Worm (Caenorhabditis elegans) whole organism, L1 larva: ENCODE results near the gene K08D8.10.
A peak's percentile ranks its signal among the peaks of the same experiment; 100 is the strongest.

Source experiments
- F16B12.6 ChIP-seq: fragments of 150-350 bp; optimal IDR thresholded peaks from 2 replicates; lab custom pipeline; 2014; ENCODE audit warnings: missing biosample characterization, missing genetic modification characterization
- Y116A8C.19 ChIP-seq: sonication (generic microtip); optimal IDR thresholded peaks from 2 replicates; lab custom pipeline; 2016; ENCODE audit warnings: missing compliant biosample characterization, missing genetic modification characterization, borderline replicate concordance
- aha-1 ChIP-seq: fragments of 150-350 bp; optimal IDR thresholded peaks from 2 replicates; lab custom pipeline; 2014; ENCODE audit warnings: missing biosample characterization, missing genetic modification characterization
- alr-1 ChIP-seq: fragments of 200-800 bp; sonication (Bioruptor generic); optimal IDR thresholded peaks from 2 replicates; lab custom pipeline; 2018; ENCODE audit warnings: borderline replicate concordance, mild to moderate bottlenecking, missing genetic modification characterization, missing compliant biosample characterization
- ama-1 ChIP-seq: fragments of 150-350 bp; optimal IDR thresholded peaks from 2 replicates; lab custom pipeline; 2014
- ceh-90 ChIP-seq: sonication (generic microtip); optimal IDR thresholded peaks from 2 replicates; lab custom pipeline; 2016; ENCODE audit warnings: missing genetic modification characterization, missing compliant biosample characterization
- ces-1 ChIP-seq: fragments of 150-350 bp; optimal IDR thresholded peaks from 2 replicates; lab custom pipeline; 2014; ENCODE audit warnings: missing biosample characterization, missing genetic modification reagents, missing genetic modification characterization
- efl-1 ChIP-seq, 4 experiments: fragments of 150-350 bp; optimal IDR thresholded peaks in 3 of 4; peaks in 1 of 4; 1 replicate in 1 of 4; 2 replicates in 3 of 4; lab custom pipeline; 2014; ENCODE audit warnings: missing biosample characterization in 2 of 4, missing genetic modification characterization in 2 of 4, missing genetic modification reagents in 2 of 4
- elt-2 ChIP-seq: sonication (generic microtip); optimal IDR thresholded peaks from 2 replicates; lab custom pipeline; 2016; ENCODE audit warnings: missing genetic modification characterization, mild to moderate bottlenecking, inconsistent platforms, missing compliant biosample characterization, missing genetic modification reagents
- ets-5 ChIP-seq: fragments of 200-800 bp; sonication (Bioruptor generic); IDR thresholded peaks from 2 replicates; pipeline ENCODE4 v1.3.6; 2022; ENCODE audit warnings: missing genetic modification characterization, missing compliant biosample characterization
- fkh-10 ChIP-seq: sonication (generic microtip); optimal IDR thresholded peaks from 2 replicates; lab custom pipeline; 2017; ENCODE audit warnings: missing biosample characterization, missing genetic modification reagents, missing genetic modification characterization
- hlh-4 ChIP-seq: sonication (generic microtip); optimal IDR thresholded peaks from 2 replicates; lab custom pipeline; 2016; ENCODE audit warnings: mild to moderate bottlenecking, missing genetic modification characterization, missing compliant biosample characterization
- hpl-2 ChIP-seq: fragments of 150-350 bp; optimal IDR thresholded peaks from 2 replicates; lab custom pipeline; 2014; ENCODE audit warnings: missing biosample characterization, missing genetic modification reagents, missing genetic modification characterization
- irx-1 ChIP-seq: sonication (generic microtip); optimal IDR thresholded peaks from 2 replicates; lab custom pipeline; 2016; ENCODE audit warnings: missing genetic modification characterization, missing compliant biosample characterization
- isw-1 ChIP-seq: fragments of 200-800 bp; sonication (Bioruptor generic); IDR thresholded peaks from 2 replicates; pipeline ENCODE4 v1.3.6; 2022; ENCODE audit warnings: missing genetic modification characterization, missing compliant biosample characterization
- lin-14 ChIP-seq: fragments of 200-800 bp; sonication (Bioruptor generic); optimal IDR thresholded peaks from 2 replicates; lab custom pipeline; 2018; ENCODE audit warnings: mild to moderate bottlenecking, missing genetic modification characterization, moderate library complexity, missing compliant biosample characterization
- lin-15B ChIP-seq: fragments of 150-350 bp; sonication (generic microtip); optimal IDR thresholded peaks from 3 replicates; lab custom pipeline; 2014; ENCODE audit warnings: missing biosample characterization, missing genetic modification characterization
- mep-1 ChIP-seq: fragments of 150-350 bp; optimal IDR thresholded peaks from 2 replicates; lab custom pipeline; 2014; ENCODE audit warnings: missing biosample characterization, missing genetic modification characterization
- nhr-11 ChIP-seq: fragments of 150-350 bp; optimal IDR thresholded peaks from 2 replicates; lab custom pipeline; 2014; ENCODE audit warnings: missing biosample characterization, missing genetic modification characterization
- nhr-12 ChIP-seq: sonication (generic microtip); optimal IDR thresholded peaks from 2 replicates; lab custom pipeline; 2017; ENCODE audit warnings: missing biosample characterization, missing genetic modification characterization
- nhr-19 ChIP-seq: fragments of 200-800 bp; sonication (Bioruptor generic); conservative IDR thresholded peaks from 2 replicates; pipeline ENCODE4 v1.3.6; 2022; ENCODE audit warnings: missing genetic modification characterization, missing compliant biosample characterization
- nhr-28 ChIP-seq: fragments of 150-350 bp; optimal IDR thresholded peaks from 2 replicates; lab custom pipeline; 2014; ENCODE audit warnings: missing biosample characterization, missing genetic modification characterization
- nhr-47 ChIP-seq: sonication (generic microtip); optimal IDR thresholded peaks from 2 replicates; lab custom pipeline; 2016; ENCODE audit warnings: mild to moderate bottlenecking, missing genetic modification characterization, moderate library complexity, missing compliant biosample characterization
- nhr-76 ChIP-seq: sonication (generic microtip); optimal IDR thresholded peaks from 2 replicates; lab custom pipeline; 2017; ENCODE audit warnings: missing biosample characterization, missing genetic modification characterization
- nhr-84 ChIP-seq: sonication (generic microtip); optimal IDR thresholded peaks from 2 replicates; lab custom pipeline; 2017; ENCODE audit warnings: missing biosample characterization, missing genetic modification characterization
- nhr-85 ChIP-seq: sonication (generic microtip); peaks from one replicate; lab custom pipeline; 2016; ENCODE audit warnings: missing genetic modification characterization, inconsistent platforms, missing compliant biosample characterization
- pax-3 ChIP-seq: fragments of 200-800 bp; sonication (Bioruptor generic); optimal IDR thresholded peaks from 2 replicates; lab custom pipeline; 2018; ENCODE audit warnings: mild to moderate bottlenecking, missing genetic modification characterization, moderate library complexity, missing compliant biosample characterization
- skn-1 ChIP-seq: fragments of 150-350 bp; optimal IDR thresholded peaks from 2 replicates; lab custom pipeline; 2014; ENCODE audit warnings: missing biosample characterization, missing genetic modification characterization
- snu-23 ChIP-seq: sonication (generic microtip); optimal IDR thresholded peaks from 2 replicates; lab custom pipeline; 2016; ENCODE audit warnings: missing genetic modification characterization, missing compliant biosample characterization
- sox-4 ChIP-seq: sonication (generic microtip); optimal IDR thresholded peaks from 2 replicates; lab custom pipeline; 2016; ENCODE audit warnings: missing genetic modification characterization, missing compliant biosample characterization
- unc-130 ChIP-seq: fragments of 150-350 bp; optimal IDR thresholded peaks from 2 replicates; lab custom pipeline; 2017; ENCODE audit warnings: missing biosample characterization, missing genetic modification characterization, inconsistent platforms
- unc-30 ChIP-seq: sonication (generic microtip); optimal IDR thresholded peaks from 2 replicates; lab custom pipeline; 2017; ENCODE audit warnings: missing biosample characterization, missing genetic modification characterization
- unc-62 ChIP-seq: fragments of 150-350 bp; optimal IDR thresholded peaks from 2 replicates; lab custom pipeline; 2014; ENCODE audit warnings: missing biosample characterization, missing genetic modification reagents, missing genetic modification characterization
- xbp-1 ChIP-seq: sonication (generic microtip); optimal IDR thresholded peaks from 2 replicates; lab custom pipeline; 2016; ENCODE audit warnings: missing genetic modification characterization, missing compliant biosample characterization
- zip-4 ChIP-seq: fragments of 200-800 bp; sonication (Bioruptor generic); optimal IDR thresholded peaks from 2 replicates; lab custom pipeline; 2018; ENCODE audit warnings: mild to moderate bottlenecking, missing genetic modification characterization, moderate library complexity, missing compliant biosample characterization
- ztf-11 ChIP-seq, 2 experiments: sonication (generic microtip); optimal IDR thresholded peaks; 2 replicates each; lab custom pipeline; 2016 to 2017; ENCODE audit warnings: missing genetic modification characterization in 2 of 2, missing biosample characterization in 1 of 2, missing compliant biosample characterization in 1 of 2
- ztf-4 ChIP-seq: fragments of 150-350 bp; optimal IDR thresholded peaks from 2 replicates; lab custom pipeline; 2014; ENCODE audit warnings: missing biosample characterization, missing genetic modification characterization

K08D8.10 gene

ce11 chrIV:12909871-12910270 is 9.5 kb downstream of the K08D8.10 start, which contains the start of gene K08D8.4:
K08D8.4 (minus strand) TSS chrIV:12909998.
- TF ChIP-seq elt-2 (peak; percentile 58), nhr-84 (tag; lab: Kevin White, UChicago) (no peak)
- TF ChIP-seq, all 84 proteins: peak for 1

- peak; percentile 84 for TF ChIP-seq elt-2
- no peak for TF ChIP-seq ceh-90 (tag; lab: Kevin White, UChicago)
- TF ChIP-seq, all 84 proteins: peak for 1
These were observed 11.6 kb downstream of the K08D8.10 start, which contains the start of gene K08D8.5 for ce11 chrIV:12911990-12912389. K08D8.5 (minus strand) TSS chrIV:12912129.

DNA sequence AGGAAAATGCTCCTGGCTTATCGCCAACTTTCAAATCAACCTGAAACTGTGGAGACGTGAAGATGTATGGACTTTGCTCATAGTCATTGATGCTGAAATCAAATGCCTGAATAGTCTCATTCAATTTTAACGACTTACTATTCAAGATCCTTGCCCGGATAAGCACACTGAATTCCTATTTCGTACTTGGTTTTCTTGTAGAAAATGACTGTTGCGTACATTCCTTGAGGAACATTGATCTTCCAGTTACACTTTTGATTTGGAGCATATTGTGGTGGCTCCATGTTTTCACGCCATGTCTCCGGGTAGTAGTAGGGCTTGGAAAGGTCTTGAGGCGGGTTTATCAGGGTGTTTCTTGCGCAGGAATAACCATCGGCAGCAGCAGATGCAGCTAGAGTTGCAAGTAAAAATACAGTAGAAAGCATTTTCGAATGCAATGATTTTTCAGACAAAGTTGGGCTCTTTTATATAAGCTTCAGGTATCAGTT is 14.2 kb downstream of the K08D8.10 start, which contains the start of gene irg-6:
Gene irg-6 (minus strand): TSS at position 438 of the 488 bp plus-strand sequence.
- peak; percentile 0 for TF ChIP-seq nhr-85 (tag; lab: Kevin White, UChicago)
- no peak for TF ChIP-seq isw-1 (GFP tag; lab: Robert Waterston, UW)

DNA sequence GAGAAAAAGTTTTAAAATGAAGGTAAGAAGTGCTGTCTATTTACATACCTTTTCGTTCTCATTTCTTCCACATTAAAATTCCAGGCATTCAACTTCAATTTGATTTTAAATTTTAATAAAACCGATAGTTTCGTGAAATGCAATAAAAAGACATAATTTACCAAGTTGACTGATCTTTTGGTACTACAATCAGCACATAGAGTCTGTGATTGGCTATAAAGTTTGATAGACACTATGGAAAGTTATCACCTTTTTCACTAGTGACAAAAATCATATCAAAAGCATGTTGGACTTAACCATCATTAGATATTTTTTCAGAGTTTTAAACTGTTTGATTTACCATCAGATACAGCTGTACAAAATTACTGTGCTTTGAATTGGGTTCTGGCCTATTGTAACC is 15.1 kb downstream of the K08D8.10 start, which contains the start of gene srz-15:
Gene srz-15 (plus strand): TSS at position 301 of the 400 bp plus-strand sequence.
- TF ChIP-seq aha-1 (no peak), nhr-76 (tag; lab: Kevin White, UChicago) (no peak), ztf-4 (tag; lab: Kevin White, UChicago) (no peak), nhr-47 (tag; lab: Kevin White, UChicago) (no peak), ets-5 (GFP tag; lab: Robert Waterston, UW) (no peak), lin-14 (no peak), pax-3 (no peak), Y116A8C.19 (no peak), lin-15B (tag; lab: Kevin White, UChicago) (no peak), nhr-12 (no peak), skn-1 (tag; lab: Kevin White, UChicago) (no peak), unc-130 (tag; lab: Kevin White, UChicago) (no peak), mep-1 (tag; lab: Kevin White, UChicago) (no peak), snu-23 (GFP tag; lab: Kevin White, UChicago) (no peak), xbp-1 (no peak), ama-1 (lab: Kevin White, UChicago) (no peak), nhr-28 (tag; lab: Kevin White, UChicago) (no peak), alr-1 (tag; lab: Kevin White, UChicago) (no peak), nhr-11 (tag; lab: Kevin White, UChicago) (no peak), hpl-2 (no peak)

ce11 chrIV:12918256-12918655 is 17.9 kb downstream of the K08D8.10 start, which contains the start of gene C32H11.3:
C32H11.3 (plus strand) TSS chrIV:12918556.
- TF ChIP-seq sox-4 (tag; lab: Kevin White, UChicago) (no peak), fkh-10 (GFP tag; lab: Kevin White, UChicago) (no peak), hlh-4 (tag; lab: Kevin White, UChicago) (peak; percentile 46), elt-2 (no peak), Y116A8C.19 (no peak)

- TF ChIP-seq unc-62 (GFP tag; lab: Kevin White, UChicago) = no peak
- TF ChIP-seq nhr-11 (tag; lab: Kevin White, UChicago) = no peak
- no peak for TF ChIP-seq ztf-11 (tag; optimal IDR thresholded peaks at IDR 0.05; lab: Kevin White, UChicago)
- TF ChIP-seq pax-3 = no peak
- TF ChIP-seq F16B12.6 (tag; lab: Kevin White, UChicago) = no peak
- no peak for TF ChIP-seq ces-1 (GFP tag; lab: Kevin White, UChicago)
- no peak for TF ChIP-seq irx-1
- TF ChIP-seq nhr-12 = no peak
- TF ChIP-seq zip-4 = no peak
- no peak for TF ChIP-seq nhr-19 (GFP tag; lab: Robert Waterston, UW)
- TF ChIP-seq efl-1 (optimal IDR thresholded peaks at IDR 0.05; lab: Kevin White, UChicago) = no peak
- no peak for TF ChIP-seq efl-1 (GFP tag; optimal IDR thresholded peaks at IDR 0.05 in 1 of 2; lab: Kevin White, UChicago)
- no peak for TF ChIP-seq lin-14
- no peak for TF ChIP-seq unc-30
- no peak for TF ChIP-seq skn-1 (tag; lab: Kevin White, UChicago)
- TF ChIP-seq, all 84 proteins: peak for 0
These were observed 20.2 kb downstream of the K08D8.10 start for ce11 chrIV:12920553-12920952.
